Fruit fly (Drosophila melanogaster) whole organism, embryonic: Measurements from ENCODE around the gene Lim3.

ENCODE experiments used
- Awh ChIP-seq: fragments of 200-800 bp; sonication (Bioruptor generic); IDR thresholded peaks from 2 replicates; pipeline ENCODE4, ENCODE4 v1.3.6; 2022; ENCODE audit warnings: missing biosample characterization, missing genetic modification characterization
- C15 ChIP-seq: fragments of 200-800 bp; sonication (Bioruptor generic); IDR thresholded peaks from 3 replicates; pipeline ENCODE4 v1.3.6; 2022; ENCODE audit warnings: missing biosample characterization, missing genetic modification characterization
- CG10267 ChIP-seq: fragments of 200-800 bp; sonication (Bioruptor generic); optimal IDR thresholded peaks from 2 replicates; lab custom pipeline; 2018; ENCODE audit warnings: missing biosample characterization, mild to moderate bottlenecking, missing genetic modification characterization, moderate library complexity
- CG11085 ChIP-seq: fragments of 200-800 bp; sonication (Bioruptor generic); IDR thresholded peaks from 2 replicates; pipeline ENCODE4 v1.3.6; 2022; ENCODE audit warnings: missing biosample characterization, missing genetic modification characterization
- CG11247 ChIP-seq: fragments of 200-800 bp; sonication (Bioruptor generic); IDR thresholded peaks from 2 replicates; pipeline ENCODE4 v1.3.6; 2022; ENCODE audit warnings: missing biosample characterization, missing genetic modification characterization
- CG12219 ChIP-seq: fragments of 200-800 bp; sonication (Bioruptor generic); optimal IDR thresholded peaks from 3 replicates; lab custom pipeline; 2018; ENCODE audit warnings: missing biosample characterization, mild to moderate bottlenecking, missing genetic modification characterization
- CG14710 ChIP-seq: fragments of 200-800 bp; sonication (Bioruptor generic); optimal IDR thresholded peaks from 3 replicates; lab custom pipeline; 2019; ENCODE audit warnings: missing biosample characterization, mild to moderate bottlenecking, missing genetic modification characterization, moderate library complexity
- CG16813 ChIP-seq: fragments of 200-800 bp; sonication (Bioruptor generic); IDR thresholded peaks from 3 replicates; pipeline ENCODE4 v1.3.6; 2022; ENCODE audit warnings: missing biosample characterization, missing genetic modification characterization; ENCODE audit not compliant: partially characterized antibody
- CG16863 ChIP-seq: fragments of 200-800 bp; sonication (Bioruptor generic); optimal IDR thresholded peaks from 3 replicates; lab custom pipeline; 2016; ENCODE audit warnings: missing biosample characterization, missing genetic modification characterization
- CG17359 ChIP-seq: fragments of 200-800 bp; sonication (Bioruptor generic); optimal IDR thresholded peaks from 3 replicates; lab custom pipeline; 2018; ENCODE audit warnings: missing biosample characterization, mild to moderate bottlenecking, missing genetic modification characterization, moderate library complexity
- CG1832 ChIP-seq: fragments of 200-800 bp; sonication (Bioruptor generic); optimal IDR thresholded peaks from 2 replicates; lab custom pipeline; 2017; ENCODE audit warnings: missing biosample characterization, mild to moderate bottlenecking, missing genetic modification characterization, inconsistent platforms
- CG18599 ChIP-seq: fragments of 200-800 bp; sonication (Bioruptor generic); optimal IDR thresholded peaks from 3 replicates; lab custom pipeline; 2017; ENCODE audit warnings: missing biosample characterization, missing genetic modification characterization, mild to moderate bottlenecking, moderate library complexity, missing genetic modification reagents
- CG18619 ChIP-seq: fragments of 200-800 bp; sonication (Bioruptor generic); optimal IDR thresholded peaks from 3 replicates; lab custom pipeline; 2017; ENCODE audit warnings: missing biosample characterization, mild to moderate bottlenecking, missing genetic modification characterization
- CG2120 ChIP-seq: fragments of 200-800 bp; sonication (Bioruptor generic); optimal IDR thresholded peaks from 3 replicates; lab custom pipeline; 2016; ENCODE audit warnings: missing biosample characterization, missing genetic modification characterization
- CG32772 ChIP-seq: fragments of 200-800 bp; sonication (Bioruptor generic); IDR thresholded peaks from 2 replicates; pipeline ENCODE4 v1.3.6; 2022; ENCODE audit warnings: missing biosample characterization, missing genetic modification characterization
- CG42726 ChIP-seq: fragments of 200-800 bp; sonication (Bioruptor generic); IDR thresholded peaks from 2 replicates; pipeline ENCODE4 v1.3.6; 2022; ENCODE audit warnings: missing biosample characterization, missing genetic modification characterization; ENCODE audit not compliant: partially characterized antibody
- CG4617 ChIP-seq: fragments of 200-800 bp; sonication (Bioruptor generic); optimal IDR thresholded peaks from 3 replicates; lab custom pipeline; 2016; ENCODE audit warnings: missing biosample characterization, missing genetic modification characterization, borderline replicate concordance
- CG6175 ChIP-seq: fragments of 200-800 bp; sonication (Bioruptor generic); IDR thresholded peaks from 3 replicates; pipeline ENCODE4 v1.3.6; 2022; ENCODE audit warnings: missing biosample characterization, missing genetic modification characterization
- CG6254 ChIP-seq: fragments of 200-800 bp; sonication (Bioruptor generic); optimal IDR thresholded peaks from 3 replicates; lab custom pipeline; 2017; ENCODE audit warnings: mild to moderate bottlenecking, missing biosample characterization, missing genetic modification reagents, missing genetic modification characterization
- CG7745 ChIP-seq: fragments of 200-800 bp; sonication (Bioruptor generic); optimal IDR thresholded peaks from 2 replicates; lab custom pipeline; 2018; ENCODE audit warnings: missing biosample characterization, mild to moderate bottlenecking, missing genetic modification characterization, moderate library complexity
- CG8281 ChIP-seq: fragments of 200-800 bp; sonication (Bioruptor generic); optimal IDR thresholded peaks from 2 replicates; lab custom pipeline; 2018; ENCODE audit warnings: missing biosample characterization, mild to moderate bottlenecking, missing genetic modification characterization, moderate library complexity
- CG8944 ChIP-seq: fragments of 200-800 bp; sonication (Bioruptor generic); optimal IDR thresholded peaks from 3 replicates; lab custom pipeline; 2016; ENCODE audit warnings: missing biosample characterization, missing genetic modification characterization
- CG9727 ChIP-seq: fragments of 200-800 bp; sonication (Bioruptor generic); optimal IDR thresholded peaks from 3 replicates; lab custom pipeline; 2017; ENCODE audit warnings: missing biosample characterization, mild to moderate bottlenecking, missing genetic modification characterization
- E2f1 ChIP-seq: fragments of 200-800 bp; sonication (Bioruptor generic); IDR thresholded peaks from 2 replicates; pipeline ENCODE4 v1.3.6; 2022; ENCODE audit warnings: missing biosample characterization, missing genetic modification characterization
- Hr39 ChIP-seq: fragments of >200 bp; optimal IDR thresholded peaks from 2 replicates; lab custom pipeline; 2017
- Kr ChIP-seq: fragments of 200-800 bp; sonication (Bioruptor generic); optimal IDR thresholded peaks from 2 replicates; lab custom pipeline; 2017; ENCODE audit warnings: missing biosample characterization, mild to moderate bottlenecking, missing genetic modification characterization
- Lhr ChIP-seq: fragments of 200-800 bp; sonication (Bioruptor generic); optimal IDR thresholded peaks from 3 replicates; lab custom pipeline; 2017; ENCODE audit warnings: mild to moderate bottlenecking, missing biosample characterization, missing genetic modification reagents, missing genetic modification characterization
- Lpt ChIP-seq: fragments of >200 bp; optimal IDR thresholded peaks from 2 replicates; lab custom pipeline; 2018; ENCODE audit warnings: missing biosample characterization, missing genetic modification characterization
- NC2α ChIP-seq: fragments of 200-800 bp; sonication (Bioruptor generic); optimal IDR thresholded peaks from 2 replicates; lab custom pipeline; 2016; ENCODE audit warnings: missing biosample characterization, missing genetic modification characterization
- Nf-YA ChIP-seq: fragments of 200-800 bp; sonication (Bioruptor generic); IDR thresholded peaks from 2 replicates; pipeline ENCODE4 v1.3.6; 2022; ENCODE audit warnings: missing biosample characterization, missing genetic modification characterization
- Nf-YB ChIP-seq: fragments of 200-800 bp; sonication (Bioruptor generic); optimal IDR thresholded peaks from 3 replicates; lab custom pipeline; 2019; ENCODE audit warnings: missing biosample characterization, mild to moderate bottlenecking, missing genetic modification characterization, moderate library complexity
- Oli ChIP-seq: fragments of 200-800 bp; sonication (Bioruptor generic); optimal IDR thresholded peaks from 2 replicates; lab custom pipeline; 2018; ENCODE audit warnings: missing biosample characterization, mild to moderate bottlenecking, missing genetic modification characterization, moderate library complexity
- PHDP ChIP-seq: fragments of 200-800 bp; sonication (Bioruptor generic); optimal IDR thresholded peaks from 3 replicates; lab custom pipeline; 2018; ENCODE audit warnings: missing biosample characterization, mild to moderate bottlenecking, missing genetic modification characterization, moderate library complexity
- amos ChIP-seq: fragments of 200-800 bp; sonication (Bioruptor generic); IDR thresholded peaks from 2 replicates; pipeline ENCODE4 v1.3.6; 2022; ENCODE audit warnings: missing biosample characterization, missing genetic modification characterization; ENCODE audit not compliant: partially characterized antibody
- ara ChIP-seq: fragments of 200-800 bp; sonication (Bioruptor generic); IDR thresholded peaks from 2 replicates; pipeline ENCODE4 v1.3.6; 2022; ENCODE audit warnings: missing biosample characterization, missing genetic modification characterization
- bigmax ChIP-seq: fragments of 200-800 bp; sonication (Bioruptor generic); optimal IDR thresholded peaks from 2 replicates; lab custom pipeline; 2018; ENCODE audit warnings: missing biosample characterization, mild to moderate bottlenecking, missing genetic modification characterization
- dimm ChIP-seq: fragments of 200-800 bp; sonication (Bioruptor generic); IDR thresholded peaks from 2 replicates; pipeline ENCODE4 v1.3.6; 2022; ENCODE audit warnings: missing biosample characterization, missing genetic modification characterization
- dmrt11E ChIP-seq: fragments of 200-800 bp; sonication (Bioruptor generic); optimal IDR thresholded peaks from 3 replicates; lab custom pipeline; 2018; ENCODE audit warnings: missing biosample characterization, mild to moderate bottlenecking, missing genetic modification characterization, moderate library complexity
- gcm2 ChIP-seq: fragments of 200-800 bp; sonication (Bioruptor generic); optimal IDR thresholded peaks from 2 replicates; lab custom pipeline; 2016; ENCODE audit warnings: missing biosample characterization, missing genetic modification characterization
- insv ChIP-seq, 2 experiments: fragments of 200-800 bp; sonication (Bioruptor generic); optimal IDR thresholded peaks; 3 replicates each; lab custom pipeline; 2016 to 2018; ENCODE audit warnings: missing biosample characterization in 2 of 2, missing genetic modification characterization in 2 of 2
- ken ChIP-seq: fragments of 200-800 bp; sonication (Bioruptor generic); IDR thresholded peaks from 3 replicates; pipeline ENCODE4 v1.3.6; 2022; ENCODE audit warnings: missing biosample characterization, missing genetic modification characterization
- p53 ChIP-seq: fragments of 200-800 bp; sonication (Bioruptor generic); optimal IDR thresholded peaks from 2 replicates; lab custom pipeline; 2016; ENCODE audit warnings: missing biosample characterization, missing genetic modification characterization
- prd ChIP-seq, 3 experiments: fragments of >200 bp in 2 of 3; fragments of 200-800 bp in 1 of 3; sonication (Bioruptor generic) in 1 of 3; optimal IDR thresholded peaks in 2 of 3; IDR thresholded peaks in 1 of 3; 2 replicates in 2 of 3; 3 replicates in 1 of 3; pipeline versions ENCODE4 v1.3.6 to Lab custom; 2017 to 2022; ENCODE audit warnings: missing biosample characterization in 1 of 3, missing genetic modification characterization in 1 of 3
- ranshi ChIP-seq: fragments of 200-800 bp; sonication (Bioruptor generic); IDR thresholded peaks from 2 replicates; pipeline ENCODE4 v1.3.6; 2022; ENCODE audit warnings: missing biosample characterization, missing genetic modification characterization
- sc ChIP-seq, 3 experiments: fragments of >200 bp in 2 of 3; fragments of 200-800 bp in 1 of 3; sonication (Bioruptor generic) in 1 of 3; optimal IDR thresholded peaks; 2 replicates in 2 of 3; 3 replicates in 1 of 3; lab custom pipeline; 2017; ENCODE audit warnings: mild to moderate bottlenecking in 1 of 3, missing biosample characterization in 1 of 3, missing genetic modification characterization in 1 of 3, missing genetic modification reagents in 1 of 3
- tll ChIP-seq, 2 experiments: fragments of 200-800 bp in 1 of 2; fragments of >200 bp in 1 of 2; sonication (Bioruptor generic) in 1 of 2; optimal IDR thresholded peaks; 2 replicates each; lab custom pipeline; 2017 to 2019; ENCODE audit warnings: missing biosample characterization in 2 of 2, missing genetic modification characterization in 2 of 2, mild to moderate bottlenecking in 1 of 2, moderate library complexity in 1 of 2
- trh ChIP-seq: fragments of 200-800 bp; sonication (Bioruptor generic); optimal IDR thresholded peaks from 2 replicates; lab custom pipeline; 2016; ENCODE audit warnings: missing biosample characterization, missing genetic modification characterization
- ttk ChIP-seq: fragments of 200-800 bp; sonication (Bioruptor generic); IDR thresholded peaks from 2 replicates; pipeline ENCODE4 v2.1.2; 2022; ENCODE audit warnings: missing biosample characterization, missing genetic modification characterization

Gene Lim3

dm6 chr2L:19051534-19052100 lies 56.6 kb downstream of the Lim3 start, which contains the start of gene Rpn3 (continued):
- TF ChIP-seq dmrt11E (tag; lab: Kevin White, UChicago) (peak; percentile 82), CG16863 (GFP tag; lab: Kevin White, UChicago) (peak; percentile 79), bigmax (no peak), CG9727 (GFP tag; lab: Kevin White, UChicago) (peak; percentile 82), CG6254 (GFP tag; lab: Kevin White, UChicago) (no peak), CG8281 (tag; lab: Kevin White, UChicago) (no peak), ranshi (GFP tag; lab: Robert Waterston, UW) (peak; percentile 86), CG2120 (peak; percentile 92), Lpt (no peak), Kr (no peak), CG1832 (GFP tag; lab: Kevin White, UChicago) (no peak), amos (GFP tag; lab: Robert Waterston, UW) (peak; percentile 38; the same call in 1 of the 2 replicates), CG4617 (peak; percentile 69), CG10267 (peak; percentile 92), Awh (GFP tag; lab: Robert Waterston, UW) (peak; percentile 85), Hr39 (lab: Kevin White, UChicago) (no peak), E2f1 (GFP tag; lab: Robert Waterston, UW) (peak; percentile 85), ken (GFP tag; lab: Robert Waterston, UW) (peak; percentile 76; the same call in 2 of the 3 replicates), CG17359 (peak; percentile 86), gcm2 (peak; percentile 47), CG6175 (GFP tag; lab: Robert Waterston, UW) (peak; percentile 56; the same call in 1 of the 3 replicates), prd (optimal IDR thresholded peaks at IDR 0.05; lab: Kevin White, UChicago) (no peak), prd (GFP tag; IDR thresholded peaks at IDR 0.05; lab: Robert Waterston, UW) (peak; percentile 92), insv (GFP tag; optimal IDR thresholded peaks at IDR 0.05; lab: Kevin White, UChicago) (no peak), Oli (tag; lab: Kevin White, UChicago) (peak; percentile 82), CG18599 (GFP tag; lab: Kevin White, UChicago) (peak; percentile 81), trh (peak; percentile 71), Lhr (GFP tag; lab: Kevin White, UChicago) (peak; percentile 34), CG11247 (peak; percentile 71), CG18619 (GFP tag; lab: Kevin White, UChicago) (peak; percentile 61), Nf-YA (GFP tag; lab: Robert Waterston, UW) (peak; percentile 78), C15 (GFP tag; lab: Robert Waterston, UW) (peak; percentile 73; the same call in 1 of the 3 replicates), NC2α (GFP tag; lab: Kevin White, UChicago) (peak; percentile 51), CG12219 (peak; percentile 63), CG11085 (peak; percentile 69; the same call in 1 of the 2 replicates), PHDP (peak; percentile 83), CG42726 (GFP tag; lab: Robert Waterston, UW) (no peak), CG16813 (GFP tag; lab: Robert Waterston, UW) (peak; percentile 64; the same call in 2 of the 3 replicates), ara (GFP tag; lab: Robert Waterston, UW) (peak; percentile 86), dimm (GFP tag; lab: Robert Waterston, UW) (peak; percentile 49; the same call in 1 of the 2 replicates), ttk (GFP tag; lab: Robert Waterston, UW) (peak; percentile 64), sc (optimal IDR thresholded peaks at IDR 0.05; lab: Kevin White, UChicago) (no peak), sc (GFP tag; optimal IDR thresholded peaks at IDR 0.05; lab: Kevin White, UChicago) (peak; percentile 73), CG8944 (GFP tag; lab: Kevin White, UChicago) (peak; percentile 80), p53 (GFP tag; lab: Kevin White, UChicago) (peak; percentile 44), CG14710 (peak; percentile 87), CG7745 (tag; lab: Kevin White, UChicago) (no peak), tll (GFP tag; optimal IDR thresholded peaks at IDR 0.05; lab: Kevin White, UChicago) (no peak), Nf-YB (GFP tag; lab: Kevin White, UChicago) (peak; percentile 62), CG32772 (GFP tag; lab: Robert Waterston, UW) (peak; percentile 87)
